Worm (Caenorhabditis elegans): ENCODE measurements around the gene C15C8.7.

Gene C15C8.7

DNA sequence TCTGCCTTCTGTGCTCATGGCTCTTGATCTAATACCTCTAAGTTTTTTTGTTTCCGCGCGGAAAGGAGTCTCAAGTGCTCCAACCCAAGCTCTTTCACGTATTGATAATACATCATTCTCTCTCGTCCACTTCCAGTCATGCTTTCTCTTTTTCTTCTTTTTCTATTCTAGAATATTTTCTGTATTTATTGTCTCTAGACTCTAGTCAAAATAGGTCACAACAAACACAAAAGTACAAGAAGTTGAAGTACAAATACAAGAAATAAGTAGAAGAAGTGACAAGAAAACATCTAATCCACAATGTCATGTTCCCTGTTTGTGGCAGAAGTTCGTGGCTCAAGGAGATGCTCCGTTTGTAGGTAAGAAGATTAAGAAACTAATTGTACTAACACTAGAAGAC, 28.4 kb upstream of the C15C8.7 start, which contains the start of gene ZC455.1:
Gene ZC455.1 (plus strand): TSS at position 301 of the 400 bp plus-strand sequence.
- TF ChIP-seq unc-62 (GFP tag; optimal IDR thresholded peaks at IDR 0.05) (no peak), nhr-28 (tag; optimal IDR thresholded peaks at IDR 0.05) (no peak), elt-3 (tag; optimal IDR thresholded peaks at IDR 0.05) (no peak), sem-2 (GFP tag; optimal IDR thresholded peaks at IDR 0.05) (no peak), snpc-4 (tag; optimal IDR thresholded peaks at IDR 0.05) (no peak), bed-3 (GFP tag; optimal IDR thresholded peaks at IDR 0.05) (no peak), nhr-237 (tag; optimal IDR thresholded peaks at IDR 0.05) (no peak), sptf-1 (tag; optimal IDR thresholded peaks at IDR 0.05) (no peak), mab-5 (tag; optimal IDR thresholded peaks at IDR 0.05) (no peak), unc-39 (tag; optimal IDR thresholded peaks at IDR 0.05) (no peak), flh-1 (GFP tag; optimal IDR thresholded peaks at IDR 0.05) (no peak), ceh-39 (tag; optimal IDR thresholded peaks at IDR 0.05) (no peak), zip-8 (tag; optimal IDR thresholded peaks at IDR 0.05) (no peak), lsy-2 (tag; optimal IDR thresholded peaks at IDR 0.05) (no peak)

DNA sequence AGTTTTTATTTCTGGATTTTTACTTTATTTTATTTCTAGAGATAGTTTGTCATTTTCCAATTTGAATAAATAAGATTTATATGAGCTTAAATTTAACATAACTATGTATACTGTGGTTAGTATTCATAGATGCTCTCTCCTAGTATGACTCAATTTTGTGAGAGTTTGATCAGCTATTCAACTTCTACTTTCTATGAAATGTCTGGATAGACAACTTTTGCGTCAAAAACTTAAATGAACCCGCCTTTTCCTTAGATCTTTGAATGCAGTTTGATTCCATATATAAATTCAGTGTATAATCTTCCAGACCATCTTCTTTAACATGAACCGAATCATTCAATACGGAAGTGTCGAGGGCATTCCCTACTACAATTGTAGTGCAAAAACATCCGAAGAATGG, 24.1 kb upstream of the C15C8.7 start, which contains the start of gene srt-43:
Gene srt-43 (plus strand): TSS at position 301 of the 400 bp plus-strand sequence.
- no peak for TF ChIP-seq snpc-4 (tag; optimal IDR thresholded peaks at IDR 0.05)
- TF ChIP-seq lin-32 (GFP tag; optimal IDR thresholded peaks at IDR 0.05), result no peak
- TF ChIP-seq blmp-1 (tag; optimal IDR thresholded peaks at IDR 0.05), result no peak
- TF ChIP-seq ceh-39 (tag; optimal IDR thresholded peaks at IDR 0.05), result no peak
- TF ChIP-seq nhr-76 (tag; optimal IDR thresholded peaks at IDR 0.05), result no peak
- TF ChIP-seq lsy-2 (tag; optimal IDR thresholded peaks at IDR 0.05), result no peak
- no peak for TF ChIP-seq ceh-43 (GFP tag; optimal IDR thresholded peaks at IDR 0.05)
- no peak for TF ChIP-seq nhr-28 (tag; optimal IDR thresholded peaks at IDR 0.05)
- no peak for TF ChIP-seq nhr-2 (tag; optimal IDR thresholded peaks at IDR 0.05)
- no peak for TF ChIP-seq lin-13 (tag; optimal IDR thresholded peaks at IDR 0.05)
- no peak for TF ChIP-seq ceh-83 (GFP tag; optimal IDR thresholded peaks at IDR 0.05)
- TF ChIP-seq pha-4 (tag; optimal IDR thresholded peaks at IDR 0.05), result no peak
- TF ChIP-seq elt-1 (tag; optimal IDR thresholded peaks at IDR 0.05; ENCODE audit: borderline replicate concordance, insufficient read depth), result no peak
- no peak for TF ChIP-seq ces-1 (GFP tag; optimal IDR thresholded peaks at IDR 0.05)
- no peak for TF ChIP-seq zip-8 (tag; optimal IDR thresholded peaks at IDR 0.05)

DNA sequence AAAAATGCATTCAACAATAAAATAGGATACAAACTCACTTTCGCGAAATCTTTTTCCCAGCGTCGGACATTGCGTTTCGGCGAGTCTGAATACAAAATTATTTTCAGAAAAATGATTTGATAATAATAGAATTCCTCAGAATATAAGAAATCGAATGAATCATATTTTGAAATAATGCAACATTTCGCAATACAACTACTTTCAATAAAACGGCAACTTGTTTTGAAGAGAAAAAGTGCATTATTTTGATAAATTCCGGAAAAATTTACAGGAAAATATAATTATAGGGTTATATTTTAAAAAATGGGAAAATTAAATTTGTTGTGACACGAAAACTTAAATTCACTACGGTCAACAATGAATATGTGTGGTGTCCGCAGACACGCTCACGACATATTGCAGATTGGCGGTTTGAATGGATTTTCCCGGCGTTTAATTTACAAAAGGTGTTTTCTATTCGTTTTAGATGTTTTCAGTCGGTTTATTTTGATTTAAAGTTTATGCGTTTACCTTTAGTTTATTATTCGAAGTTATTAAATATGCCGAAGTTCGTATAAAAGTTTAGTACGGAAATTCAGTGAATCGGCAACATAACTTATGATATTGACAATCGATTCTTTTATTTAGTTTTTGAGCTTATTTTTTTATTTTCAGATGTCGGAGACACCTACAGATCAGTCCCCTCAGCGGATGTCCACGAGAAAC, 18.6 kb upstream of the C15C8.7 start, which contains the start of the genes abcf-1 and scc-3:
Gene abcf-1 (minus strand): TSS at position 85 of the 705 bp plus-strand sequence.
Gene scc-3 (plus strand): TSS at position 655 of the 705 bp plus-strand sequence.
- TF ChIP-seq ceh-83 (GFP tag; optimal IDR thresholded peaks at IDR 0.05) (no peak), lsy-2 (tag; optimal IDR thresholded peaks at IDR 0.05) (peak; percentile 93)

DNA sequence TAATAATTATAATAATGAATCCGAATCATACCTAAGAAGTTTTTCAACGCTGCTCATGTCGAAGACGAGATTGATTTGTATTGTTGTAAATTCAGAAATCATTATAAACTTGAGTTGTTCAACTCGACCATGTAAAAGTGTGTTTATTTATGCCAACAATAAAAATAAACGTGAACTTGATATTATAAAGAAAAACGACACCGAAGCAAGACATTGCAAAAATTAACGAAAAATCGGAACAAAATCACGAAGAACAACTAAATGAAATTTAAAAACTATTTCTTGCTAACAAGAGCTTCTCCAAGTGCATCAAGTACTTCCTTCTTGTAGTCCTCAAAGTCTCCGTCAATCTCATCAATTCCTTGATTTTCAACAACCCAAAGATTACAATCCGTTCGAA, 16.1 kb upstream of the C15C8.7 start, which contains the start of gene F18E2.15:
Gene F18E2.15 (minus strand): TSS at position 101 of the 400 bp plus-strand sequence.
- TF ChIP-seq drap-1 (GFP tag; optimal IDR thresholded peaks at IDR 0.05), result no peak
- TF ChIP-seq sem-2 (GFP tag; optimal IDR thresholded peaks at IDR 0.05), result no peak
- no peak for TF ChIP-seq ceh-39 (tag; optimal IDR thresholded peaks at IDR 0.05)
- no peak for TF ChIP-seq mep-1 (tag; optimal IDR thresholded peaks at IDR 0.05)
- no peak for TF ChIP-seq tbx-8 (GFP tag; optimal IDR thresholded peaks at IDR 0.05)
- no peak for TF ChIP-seq unc-39 (tag; optimal IDR thresholded peaks at IDR 0.05)
- no peak for TF ChIP-seq pha-4 (tag; optimal IDR thresholded peaks at IDR 0.05)
- no peak for TF ChIP-seq blmp-1 (tag; optimal IDR thresholded peaks at IDR 0.05)
- TF ChIP-seq ceh-43 (GFP tag; optimal IDR thresholded peaks at IDR 0.05), result no peak
- no peak for TF ChIP-seq zip-8 (tag; optimal IDR thresholded peaks at IDR 0.05)
- no peak for TF ChIP-seq sptf-1 (tag; optimal IDR thresholded peaks at IDR 0.05)
- no peak for TF ChIP-seq nhr-76 (tag; optimal IDR thresholded peaks at IDR 0.05)
- TF ChIP-seq lin-32 (GFP tag; optimal IDR thresholded peaks at IDR 0.05), result no peak
- TF ChIP-seq hlh-1 (tag; optimal IDR thresholded peaks at IDR 0.05), result no peak
- no peak for TF ChIP-seq mab-5 (tag; optimal IDR thresholded peaks at IDR 0.05)
- no peak for TF ChIP-seq nhr-12 (tag; optimal IDR thresholded peaks at IDR 0.05)
- TF ChIP-seq M03D4.4 (tag; optimal IDR thresholded peaks at IDR 0.05), result no peak
- TF ChIP-seq snpc-4 (tag; optimal IDR thresholded peaks at IDR 0.05), result no peak
- no peak for TF ChIP-seq nhr-237 (tag; optimal IDR thresholded peaks at IDR 0.05)

DNA sequence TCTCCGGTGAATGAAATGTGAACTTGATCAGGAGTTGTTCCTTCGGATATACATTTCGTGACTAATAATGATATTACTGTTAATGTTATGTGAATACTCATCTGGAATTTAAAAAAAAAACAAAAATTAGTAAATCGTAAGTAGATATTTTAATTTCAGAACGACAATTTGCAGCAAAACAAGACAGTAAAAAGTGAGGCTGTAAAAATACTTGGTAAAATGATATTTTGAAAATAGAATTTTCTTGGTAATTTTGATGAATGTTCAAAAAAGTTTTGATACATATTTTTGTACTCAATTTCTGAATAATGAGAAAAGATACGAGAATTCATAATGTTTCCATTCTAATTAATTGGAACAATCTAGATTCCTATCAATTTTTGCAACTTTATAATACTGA, 14.8 kb upstream of the C15C8.7 start, which contains the start of gene papl-1:
Gene papl-1 (minus strand): TSS at position 101 of the 400 bp plus-strand sequence.
- TF ChIP-seq nhr-237 (tag; optimal IDR thresholded peaks at IDR 0.05) (no peak), pha-4 (tag; optimal IDR thresholded peaks at IDR 0.05) (no peak), tbx-8 (GFP tag; optimal IDR thresholded peaks at IDR 0.05) (no peak), flh-1 (GFP tag; optimal IDR thresholded peaks at IDR 0.05) (no peak)
